Fruit fly (Drosophila melanogaster) whole organism, embryonic: ENCODE measurements around the gene Nepl13.

Experiments
- B-H2 ChIP-seq: fragments of 200-800 bp; sonication (Bioruptor generic); optimal IDR thresholded peaks from 2 replicates; lab custom pipeline; 2018; ENCODE audit warnings: missing biosample characterization, mild to moderate bottlenecking, missing genetic modification characterization
- BEAF-32 ChIP-seq: fragments of 200-800 bp; sonication (Bioruptor generic); optimal IDR thresholded peaks from 3 replicates; lab custom pipeline; 2017; ENCODE audit warnings: missing biosample characterization, missing genetic modification characterization, mild to moderate bottlenecking, moderate library complexity, missing genetic modification reagents
- Bgb ChIP-seq: fragments of 200-800 bp; sonication (Bioruptor generic); IDR thresholded peaks from 2 replicates; pipeline ENCODE4 v1.3.6; 2022; ENCODE audit warnings: missing biosample characterization, missing genetic modification characterization; ENCODE audit not compliant: partially characterized antibody
- C15 ChIP-seq: fragments of 200-800 bp; sonication (Bioruptor generic); IDR thresholded peaks from 3 replicates; pipeline ENCODE4 v1.3.6; 2022; ENCODE audit warnings: missing biosample characterization, missing genetic modification characterization
- CG10366 ChIP-seq: fragments of 200-800 bp; sonication (Bioruptor generic); IDR thresholded peaks from 2 replicates; pipeline ENCODE4 v1.3.6; 2022; ENCODE audit warnings: missing biosample characterization, missing genetic modification characterization
- CG11456 ChIP-seq: fragments of 200-800 bp; sonication (Bioruptor generic); IDR thresholded peaks from 3 replicates; pipeline ENCODE4 v1.3.6; 2022; ENCODE audit warnings: missing biosample characterization, missing genetic modification characterization
- CG11560 ChIP-seq: fragments of 200-800 bp; sonication (Bioruptor generic); IDR thresholded peaks from 3 replicates; pipeline ENCODE4 v1.3.6; 2022; ENCODE audit warnings: missing biosample characterization, missing genetic modification characterization
- CG1233 ChIP-seq: fragments of 200-800 bp; sonication (Bioruptor generic); optimal IDR thresholded peaks from 4 replicates; lab custom pipeline; 2018; ENCODE audit warnings: missing biosample characterization, mild to moderate bottlenecking, missing genetic modification characterization
- CG12659 ChIP-seq: fragments of 200-800 bp; sonication (Bioruptor generic); optimal IDR thresholded peaks from 3 replicates; lab custom pipeline; 2017; ENCODE audit warnings: mild to moderate bottlenecking, missing biosample characterization, missing genetic modification reagents, missing genetic modification characterization
- CG14710 ChIP-seq: fragments of 200-800 bp; sonication (Bioruptor generic); optimal IDR thresholded peaks from 3 replicates; lab custom pipeline; 2019; ENCODE audit warnings: missing biosample characterization, mild to moderate bottlenecking, missing genetic modification characterization, moderate library complexity
- CG15479 ChIP-seq: fragments of 200-800 bp; sonication (Bioruptor generic); optimal IDR thresholded peaks from 3 replicates; lab custom pipeline; 2019; ENCODE audit warnings: missing biosample characterization, mild to moderate bottlenecking, missing genetic modification characterization, moderate library complexity
- CG15601 ChIP-seq: fragments of 200-800 bp; sonication (Bioruptor generic); optimal IDR thresholded peaks from 3 replicates; lab custom pipeline; 2019; ENCODE audit warnings: missing biosample characterization, mild to moderate bottlenecking, missing genetic modification characterization, moderate library complexity
- CG17829 ChIP-seq: fragments of 200-800 bp; optimal IDR thresholded peaks from 2 replicates; lab custom pipeline; 2019; ENCODE audit warnings: missing biosample characterization, mild to moderate bottlenecking, missing genetic modification characterization, moderate library complexity
- CG17912 ChIP-seq: fragments of 200-800 bp; sonication (Bioruptor generic); optimal IDR thresholded peaks from 2 replicates; lab custom pipeline; 2018; ENCODE audit warnings: missing biosample characterization, mild to moderate bottlenecking, missing genetic modification characterization
- CG2129 ChIP-seq: fragments of 200-800 bp; sonication (Bioruptor generic); IDR thresholded peaks from 2 replicates; pipeline ENCODE4 v1.3.6; 2022; ENCODE audit warnings: missing biosample characterization, missing genetic modification characterization; ENCODE audit not compliant: partially characterized antibody
- CG2678 ChIP-seq: fragments of 200-800 bp; sonication (Bioruptor generic); optimal IDR thresholded peaks from 3 replicates; lab custom pipeline; 2019; ENCODE audit warnings: missing biosample characterization, mild to moderate bottlenecking, missing genetic modification characterization, moderate library complexity
- CG2712 ChIP-seq: fragments of 200-800 bp; optimal IDR thresholded peaks from 3 replicates; lab custom pipeline; 2019; ENCODE audit warnings: missing biosample characterization, mild to moderate bottlenecking, missing genetic modification characterization, moderate library complexity
- CG3281 ChIP-seq: fragments of 200-800 bp; sonication (Bioruptor generic); optimal IDR thresholded peaks from 3 replicates; lab custom pipeline; 2017; ENCODE audit warnings: missing biosample characterization, mild to moderate bottlenecking, missing genetic modification characterization
- CG9797 ChIP-seq: fragments of 200-800 bp; sonication (Bioruptor generic); optimal IDR thresholded peaks from 3 replicates; lab custom pipeline; 2018; ENCODE audit warnings: missing biosample characterization, mild to moderate bottlenecking, missing genetic modification characterization
- Gsc ChIP-seq: fragments of 200-800 bp; sonication (Bioruptor generic); IDR thresholded peaks from 2 replicates; pipeline ENCODE4 v1.3.6; 2022; ENCODE audit warnings: missing biosample characterization, missing genetic modification characterization
- MBD-R2 ChIP-seq: fragments of 200-800 bp; sonication (Bioruptor generic); IDR thresholded peaks from 2 replicates; pipeline ENCODE4 v1.3.6; 2022; ENCODE audit warnings: missing biosample characterization, missing genetic modification characterization
- MTF-1 ChIP-seq: fragments of 200-800 bp; sonication (Bioruptor generic); optimal IDR thresholded peaks from 2 replicates; lab custom pipeline; 2018; ENCODE audit warnings: missing biosample characterization, mild to moderate bottlenecking, missing genetic modification characterization, borderline replicate concordance
- Med ChIP-seq: fragments of 200-800 bp; sonication (Bioruptor generic); peaks from one replicate; lab custom pipeline; 2016; ENCODE audit warnings: missing biosample characterization, missing genetic modification characterization, mild to moderate bottlenecking, inconsistent platforms, moderate library complexity
- Myb ChIP-seq: fragments of 200-800 bp; sonication (Bioruptor generic); optimal IDR thresholded peaks from 2 replicates; lab custom pipeline; 2016; ENCODE audit warnings: missing biosample characterization, missing genetic modification characterization
- Oli ChIP-seq: fragments of 200-800 bp; sonication (Bioruptor generic); optimal IDR thresholded peaks from 2 replicates; lab custom pipeline; 2018; ENCODE audit warnings: missing biosample characterization, mild to moderate bottlenecking, missing genetic modification characterization, moderate library complexity
- Pdp1 ChIP-seq, 2 experiments: fragments of 200-800 bp; sonication (Bioruptor generic); optimal IDR thresholded peaks; 3 replicates each; lab custom pipeline; 2016; ENCODE audit warnings: missing biosample characterization in 2 of 2, missing genetic modification characterization in 2 of 2, mild to moderate bottlenecking in 1 of 2, moderate library complexity in 1 of 2
- Ravus ChIP-seq: fragments of 200-800 bp; sonication (Bioruptor generic); IDR thresholded peaks from 2 replicates; pipeline ENCODE4 v1.3.6; 2022; ENCODE audit warnings: missing biosample characterization, missing genetic modification characterization
- Sin3A ChIP-seq: fragments of >200 bp; optimal IDR thresholded peaks from 2 replicates; lab custom pipeline; 2018
- Usf ChIP-seq: fragments of 200-800 bp; sonication (Bioruptor generic); optimal IDR thresholded peaks from 2 replicates; lab custom pipeline; 2017; ENCODE audit warnings: missing genotype, missing biosample characterization, missing genetic modification characterization
- abd-A ChIP-seq: fragments of 200-800 bp; sonication (Bioruptor generic); optimal IDR thresholded peaks from 3 replicates; lab custom pipeline; 2019; ENCODE audit warnings: missing biosample characterization, mild to moderate bottlenecking, missing genetic modification characterization, moderate library complexity
- bab2 ChIP-seq: fragments of 200-800 bp; sonication (Bioruptor generic); optimal IDR thresholded peaks from 2 replicates; lab custom pipeline; 2016; ENCODE audit warnings: missing biosample characterization, missing genetic modification characterization
- bsh ChIP-seq, 2 experiments: fragments of 200-800 bp; sonication (Bioruptor generic); optimal IDR thresholded peaks; 2 replicates each; lab custom pipeline; 2017 to 2018; ENCODE audit warnings: mild to moderate bottlenecking in 2 of 2, missing biosample characterization in 2 of 2, missing genetic modification characterization in 2 of 2, moderate library complexity in 1 of 2
- btn ChIP-seq: fragments of 200-800 bp; sonication (Bioruptor generic); optimal IDR thresholded peaks from 2 replicates; lab custom pipeline; 2016; ENCODE audit warnings: missing biosample characterization, missing genetic modification characterization
- cg ChIP-seq: fragments of 200-800 bp; sonication (Bioruptor generic); optimal IDR thresholded peaks from 3 replicates; lab custom pipeline; 2019; ENCODE audit warnings: missing biosample characterization, mild to moderate bottlenecking, missing genetic modification characterization, moderate library complexity
- grau ChIP-seq: fragments of 200-800 bp; optimal IDR thresholded peaks from 3 replicates; lab custom pipeline; 2019; ENCODE audit warnings: missing biosample characterization, mild to moderate bottlenecking, missing genetic modification characterization, moderate library complexity
- hth ChIP-seq: fragments of >200 bp; optimal IDR thresholded peaks from 2 replicates; lab custom pipeline; 2017; ENCODE audit warnings: inconsistent platforms
- kay ChIP-seq: fragments of 200-800 bp; sonication (Bioruptor generic); optimal IDR thresholded peaks from 2 replicates; lab custom pipeline; 2016; ENCODE audit warnings: missing biosample characterization, missing genetic modification characterization
- lab ChIP-seq: fragments of 200-800 bp; sonication (Bioruptor generic); optimal IDR thresholded peaks from 3 replicates; lab custom pipeline; 2017; ENCODE audit warnings: missing biosample characterization, missing genetic modification characterization, mild to moderate bottlenecking, moderate library complexity, missing genetic modification reagents
- lilli ChIP-seq: fragments of 200-800 bp; sonication (Bioruptor generic); optimal IDR thresholded peaks from 3 replicates; lab custom pipeline; 2016; ENCODE audit warnings: missing biosample characterization, missing genetic modification characterization
- pan ChIP-seq, 4 experiments: fragments of >200 bp in 3 of 4; fragments of 200-800 bp in 1 of 4; sonication (Bioruptor generic) in 1 of 4; optimal IDR thresholded peaks in 3 of 4; IDR thresholded peaks in 1 of 4; 2 replicates each; pipeline versions ENCODE4 v1.3.6 to Lab custom; 2017 to 2022; ENCODE audit warnings: missing biosample characterization in 2 of 4, missing genetic modification characterization in 2 of 4, mixed read lengths in 1 of 4
- peb ChIP-seq: fragments of 200-800 bp; sonication (Bioruptor generic); IDR thresholded peaks from 2 replicates; pipeline ENCODE4 v1.3.6; 2022; ENCODE audit warnings: missing biosample characterization, missing genetic modification characterization
- phol ChIP-seq: fragments of 200-800 bp; sonication (Bioruptor generic); optimal IDR thresholded peaks from 3 replicates; lab custom pipeline; 2018; ENCODE audit warnings: missing biosample characterization, mild to moderate bottlenecking, missing genetic modification characterization, moderate library complexity
- pita ChIP-seq: fragments of 200-800 bp; sonication (Bioruptor generic); optimal IDR thresholded peaks from 2 replicates; lab custom pipeline; 2017; ENCODE audit warnings: missing biosample characterization, mild to moderate bottlenecking, missing genetic modification characterization
- row ChIP-seq: fragments of 200-800 bp; sonication (Bioruptor generic); IDR thresholded peaks from 3 replicates; pipeline ENCODE4 v1.3.6; 2022; ENCODE audit warnings: missing biosample characterization, missing genetic modification characterization
- sd ChIP-seq: fragments of 200-800 bp; sonication (Bioruptor generic); optimal IDR thresholded peaks from 3 replicates; lab custom pipeline; 2018; ENCODE audit warnings: missing biosample characterization, mild to moderate bottlenecking, missing genetic modification characterization, moderate library complexity
- sob ChIP-seq: fragments of 200-800 bp; sonication (Bioruptor generic); IDR thresholded peaks from 2 replicates; pipeline ENCODE4 v1.3.6; 2022; ENCODE audit warnings: missing biosample characterization, missing genetic modification characterization
- sqz ChIP-seq: fragments of 200-800 bp; sonication (Bioruptor generic); optimal IDR thresholded peaks from 3 replicates; lab custom pipeline; 2018; ENCODE audit warnings: missing biosample characterization, mild to moderate bottlenecking, missing genetic modification characterization
- stwl ChIP-seq: fragments of 200-800 bp; sonication (Bioruptor generic); optimal IDR thresholded peaks from 3 replicates; lab custom pipeline; 2018; ENCODE audit warnings: missing biosample characterization, mild to moderate bottlenecking, missing genetic modification characterization, moderate library complexity
- trem ChIP-seq: fragments of 200-800 bp; optimal IDR thresholded peaks from 3 replicates; lab custom pipeline; 2019; ENCODE audit warnings: missing biosample characterization, mild to moderate bottlenecking, missing genetic modification characterization, moderate library complexity

Gene Nepl13

dm6 chr3R:22720808-22721306 lies 40.0 kb downstream of the Nepl13 start, which contains the start of gene wge (continued):
- TF ChIP-seq Oli (tag; lab: Kevin White, UChicago) (no peak), MBD-R2 (GFP tag; lab: Robert Waterston, UW) (0 out of 2 replicates have a peak, but pooled peaks have one; percentile 5), trem (tag; lab: Kevin White, UChicago) (peak; percentile 51), BEAF-32 (GFP tag; lab: Kevin White, UChicago) (peak; percentile 68), sqz (GFP tag; lab: Kevin White, UChicago) (peak; percentile 89), CG2712 (tag; lab: Kevin White, UChicago) (peak; percentile 7), CG14710 (tag; lab: Kevin White, UChicago) (peak; percentile 50), Pdp1 (GFP tag; optimal IDR thresholded peaks at IDR 0.05; lab: Kevin White, UChicago) (peak in 1 of 2 experiments; percentile 43), abd-A (tag; lab: Kevin White, UChicago) (peak; percentile 31), kay (GFP tag; lab: Kevin White, UChicago) (peak; percentile 81), pan (optimal IDR thresholded peaks at IDR 0.05; lab: Kevin White, UChicago) (no peak), pan (GFP tag; optimal IDR thresholded peaks at IDR 0.05 in 1 of 2, IDR thresholded peaks at IDR 0.05 in 1 of 2) (no peak), Sin3A (lab: Kevin White, UChicago) (peak; percentile 20), hth (lab: Kevin White, UChicago) (no peak), CG9797 (GFP tag; lab: Kevin White, UChicago) (peak; percentile 65), sd (tag; lab: Kevin White, UChicago) (peak; percentile 69), CG10366 (GFP tag; lab: Robert Waterston, UW) (no peak), Bgb (GFP tag; lab: Robert Waterston, UW) (peak; percentile 76), bsh (GFP tag; optimal IDR thresholded peaks at IDR 0.05; lab: Kevin White, UChicago) (peak in 1 of 2 experiments; percentile 94), phol (tag; lab: Kevin White, UChicago) (peak; percentile 21), MTF-1 (GFP tag; lab: Kevin White, UChicago) (no peak), cg (peak; percentile 57), Med (GFP tag; lab: Kevin White, UChicago) (peak; percentile 29), B-H2 (GFP tag; lab: Kevin White, UChicago) (no peak), pita (GFP tag; lab: Kevin White, UChicago) (no peak), CG2129 (GFP tag; lab: Robert Waterston, UW) (peak; percentile 36; the same call in 1 of the 2 replicates), CG12659 (GFP tag; lab: Kevin White, UChicago) (peak; percentile 30)

dm6 chr3R:22719607-22719949 lies 41.3 kb downstream of the Nepl13 start:
- TF ChIP-seq CG2678 (tag; lab: Kevin White, UChicago) (peak; percentile 60), sob (GFP tag; lab: Robert Waterston, UW) (no peak), peb (GFP tag; lab: Robert Waterston, UW) (no peak), B-H2 (GFP tag; lab: Kevin White, UChicago) (no peak), row (GFP tag; lab: Robert Waterston, UW) (peak; percentile 68), CG11456 (GFP tag; lab: Robert Waterston, UW) (no peak), bab2 (GFP tag; lab: Kevin White, UChicago) (peak; percentile 35), CG1233 (GFP tag; lab: Kevin White, UChicago) (peak; percentile 3), CG3281 (GFP tag; lab: Kevin White, UChicago) (no peak), CG15601 (tag; lab: Kevin White, UChicago) (no peak), CG17912 (GFP tag; lab: Kevin White, UChicago) (no peak), Usf (GFP tag; lab: Kevin White, UChicago) (no peak), CG17829 (tag; lab: Kevin White, UChicago) (peak; percentile 47), stwl (tag; lab: Kevin White, UChicago) (no peak), lilli (GFP tag; lab: Kevin White, UChicago) (peak; percentile 14), btn (GFP tag; lab: Kevin White, UChicago) (no peak), Ravus (no peak), lab (GFP tag; lab: Kevin White, UChicago) (peak; percentile 36), Myb (GFP tag; lab: Kevin White, UChicago) (no peak), CG15479 (GFP tag; lab: Kevin White, UChicago) (no peak), grau (tag; lab: Kevin White, UChicago) (peak; percentile 33), Gsc (GFP tag; lab: Robert Waterston, UW) (no peak), CG11560 (tag; lab: Robert Waterston, UW) (no peak), C15 (GFP tag; lab: Robert Waterston, UW) (no peak), CG12659 (GFP tag; lab: Kevin White, UChicago) (no peak)
